Fruit fly (Drosophila melanogaster): ENCODE results near the gene Mcm2.

Gene Mcm2

dm6 chr3R:8250166-8250733 is 14.5 kb upstream of the Mcm2 start, which contains the start of gene mtg:
mtg (plus strand) TSS chr3R:8250497.
- TF ChIP-seq noc (tag; optimal IDR thresholded peaks at IDR 0.05): no peak

DNA sequence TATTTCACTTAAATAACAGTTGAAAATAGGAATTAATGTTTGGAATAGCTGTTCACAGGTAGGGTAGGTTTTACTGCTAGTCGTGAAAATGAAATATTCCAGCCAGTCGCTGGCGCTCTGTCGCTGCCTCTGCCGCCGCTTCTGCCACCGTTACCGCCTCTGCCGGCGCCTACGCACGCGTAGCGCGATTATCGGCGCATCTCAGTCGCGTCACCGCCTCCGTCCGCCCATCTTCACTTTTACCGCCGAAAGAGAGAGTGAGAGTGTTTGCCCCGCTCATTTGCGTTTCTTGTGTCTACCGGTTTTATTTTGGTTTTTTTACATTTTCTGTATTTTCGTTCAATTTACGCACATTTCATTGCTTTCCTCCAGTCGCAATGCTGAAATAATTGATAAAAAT is 13.2 kb upstream of the Mcm2 start:
- no peak for TF ChIP-seq noc (tag; optimal IDR thresholded peaks at IDR 0.05)

DNA sequence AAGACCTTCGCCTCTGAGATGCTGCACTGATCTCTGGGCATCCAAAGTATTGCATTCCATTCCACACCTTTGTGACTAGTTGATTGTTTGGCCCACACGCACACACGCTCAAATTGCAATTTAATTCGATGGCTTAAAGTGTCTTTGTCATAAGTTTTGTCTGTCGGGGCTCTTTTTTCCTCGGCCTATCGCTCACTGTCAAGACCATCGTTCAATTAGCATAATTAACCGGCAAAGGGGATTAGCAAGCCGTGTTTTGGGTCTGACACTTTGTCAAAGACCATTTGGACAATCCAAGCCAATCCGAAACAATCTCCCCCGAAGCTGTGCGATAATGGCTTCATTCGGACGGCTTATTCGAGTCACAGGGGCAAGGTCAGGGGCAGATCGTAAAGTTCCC is 10.4 kb upstream of the Mcm2 start:
- TF ChIP-seq noc (tag; optimal IDR thresholded peaks at IDR 0.05): no peak

- no peak for TF ChIP-seq noc (tag; optimal IDR thresholded peaks at IDR 0.05)
Measured at dm6 chr3R:8256040-8256439, 8.7 kb upstream of the Mcm2 start.

- TF ChIP-seq noc (tag; optimal IDR thresholded peaks at IDR 0.05): no peak
Measured at dm6 chr3R:8261634-8262033, 3.1 kb upstream of the Mcm2 start.

DNA sequence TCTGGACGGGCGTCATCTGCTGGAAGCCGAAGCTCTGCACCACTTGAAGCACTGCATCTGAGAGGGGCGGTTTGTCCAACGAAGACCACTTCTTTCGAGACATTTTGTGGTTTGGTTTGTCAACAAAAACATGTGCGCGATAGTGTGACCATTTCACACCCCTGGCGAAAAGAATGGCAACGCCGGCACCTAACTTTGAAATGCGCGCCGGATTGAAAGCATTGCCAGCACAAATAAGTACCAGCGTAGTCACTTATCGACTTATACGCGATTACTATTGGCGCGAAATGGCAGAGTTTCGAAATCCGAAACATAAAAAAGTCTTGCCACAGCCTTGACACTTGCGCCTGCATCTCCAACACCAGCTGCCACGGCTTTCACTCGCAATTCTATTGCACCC is 5.0 kb downstream of the Mcm2 start, which contains the start of gene CG9630:
TSS of gene CG9630 (minus strand) at position 157 of the 400 bp plus-strand sequence.
- TF ChIP-seq noc (tag; optimal IDR thresholded peaks at IDR 0.05): no peak

DNA sequence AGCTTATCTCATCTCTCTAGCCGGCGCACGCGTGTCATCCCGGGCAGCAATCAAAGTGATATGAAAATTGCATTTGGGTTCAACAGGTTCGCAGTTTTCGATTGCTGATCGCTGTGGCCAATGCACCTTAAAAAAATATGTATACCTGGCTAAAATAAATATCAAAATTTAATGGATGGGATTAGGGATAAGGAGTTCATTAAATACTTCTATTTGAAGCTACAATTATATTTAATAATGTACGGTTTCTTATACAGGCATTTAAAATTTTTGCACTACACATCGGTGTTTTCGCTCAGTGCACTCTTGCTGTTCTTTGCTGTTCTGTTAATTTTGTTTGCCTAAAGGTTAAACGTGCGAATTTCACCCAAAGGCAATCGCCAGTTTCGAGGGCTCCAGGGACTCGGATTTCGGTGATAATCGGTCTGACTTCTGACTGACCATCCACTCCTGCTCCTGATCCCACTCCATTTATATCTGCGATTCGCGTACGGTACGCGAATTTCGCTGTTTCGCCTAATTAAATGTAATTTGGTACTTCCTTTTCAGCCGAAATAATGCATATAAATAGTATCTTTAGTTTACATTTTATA is 7.9 kb downstream of the Mcm2 start:
- TF ChIP-seq noc (tag; optimal IDR thresholded peaks at IDR 0.05): no peak

DNA sequence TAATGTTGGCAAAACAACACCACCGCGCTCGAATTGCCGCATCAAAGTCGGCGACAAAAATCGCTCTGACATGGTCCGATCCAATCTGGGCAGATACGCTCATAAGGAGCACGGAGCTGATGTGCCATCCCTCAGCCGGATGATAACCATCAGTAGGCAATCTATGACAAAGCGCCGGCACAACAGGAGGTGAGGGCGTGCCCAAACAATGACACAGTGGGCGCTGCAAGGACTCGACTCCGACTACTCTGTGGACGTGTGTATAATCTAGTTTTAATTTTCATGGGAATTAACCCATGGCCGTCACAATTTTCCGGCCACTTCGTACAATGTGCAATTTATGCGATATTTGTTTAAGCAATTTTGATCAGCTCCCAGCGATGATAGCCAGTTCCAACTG is 10.3 kb downstream of the Mcm2 start:
- TF ChIP-seq noc (tag; optimal IDR thresholded peaks at IDR 0.05): no peak

dm6 chr3R:8277494-8278293 is 12.9 kb downstream of the Mcm2 start, which contains the start of gene ato:
ato (plus strand) TSS chr3R:8278052.
- TF ChIP-seq noc (tag; optimal IDR thresholded peaks at IDR 0.05): no peak

DNA sequence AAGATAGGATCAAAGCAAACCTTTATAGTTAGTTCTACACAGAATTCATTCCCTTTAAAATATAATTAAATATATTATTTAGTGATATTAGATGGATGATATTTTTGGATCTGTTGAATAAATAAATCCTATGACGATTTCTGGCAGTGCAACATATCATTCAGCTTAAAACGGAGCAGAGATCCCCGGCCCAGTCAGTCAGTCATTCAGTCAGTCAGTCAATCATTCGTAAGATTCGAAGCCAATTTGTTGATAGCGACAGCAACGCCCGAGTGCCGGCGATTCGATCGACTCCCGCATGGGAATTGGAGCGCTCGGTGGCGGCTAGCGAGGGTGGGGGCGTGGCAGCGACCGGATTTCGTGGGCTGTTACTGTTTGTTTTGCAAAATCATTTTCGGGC is 15.2 kb downstream of the Mcm2 start:
- TF ChIP-seq noc (tag; optimal IDR thresholded peaks at IDR 0.05): no peak

- TF ChIP-seq noc (tag; optimal IDR thresholded peaks at IDR 0.05): no peak
Measured at dm6 chr3R:8282727-8283126, 18.0 kb downstream of the Mcm2 start.

- TF ChIP-seq noc (tag; optimal IDR thresholded peaks at IDR 0.05): no peak
Measured at dm6 chr3R:8284234-8284633, 19.5 kb downstream of the Mcm2 start.

dm6 chr3R:8285727-8286344 is 21.1 kb downstream of the Mcm2 start:
- TF ChIP-seq noc (tag; optimal IDR thresholded peaks at IDR 0.05): no peak

- no peak for TF ChIP-seq noc (tag; optimal IDR thresholded peaks at IDR 0.05)
Measured at dm6 chr3R:8287697-8288096, 22.9 kb downstream of the Mcm2 start, which contains the start of gene Nazo. Nazo (plus strand) TSS chr3R:8287876.

dm6 chr3R:8288790-8289189 is 24.0 kb downstream of the Mcm2 start:
- no peak for TF ChIP-seq noc (tag; optimal IDR thresholded peaks at IDR 0.05)

DNA sequence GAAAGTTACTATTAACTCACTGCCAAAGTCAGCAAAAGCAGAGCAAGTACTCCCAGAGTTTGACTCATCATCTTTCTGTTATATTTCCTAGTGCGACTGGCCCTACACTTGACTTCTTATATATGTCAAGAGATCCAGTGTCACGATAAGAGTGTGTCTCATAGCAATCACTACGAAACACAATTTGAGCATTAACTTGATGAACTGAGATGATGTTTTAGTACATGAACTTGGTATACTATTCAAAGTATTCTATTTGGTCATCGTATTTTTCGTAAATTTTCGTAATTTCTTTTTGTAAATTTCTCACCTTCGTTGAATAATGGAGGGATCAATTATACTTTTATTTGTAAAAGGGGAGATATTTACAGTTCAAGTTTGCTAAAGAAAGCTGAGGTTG is 25.7 kb downstream of the Mcm2 start, which contains the start of gene CG11672:
TSS of gene CG11672 (minus strand) at position 101 of the 400 bp plus-strand sequence.
- TF ChIP-seq noc (tag; optimal IDR thresholded peaks at IDR 0.05): no peak
